Fruit fly (Drosophila melanogaster) whole organism, embryonic: ENCODE measurements around the gene gro.
A peak's percentile ranks its signal among the peaks of the same experiment; 100 is the strongest.

Source experiments
- ATbp ChIP-seq: fragments of 200-800 bp; sonication (Bioruptor generic); optimal IDR thresholded peaks from 2 replicates; lab custom pipeline; 2017; ENCODE audit warnings: missing biosample characterization, mild to moderate bottlenecking, missing genetic modification characterization, missing genetic modification reagents
- BEAF-32 ChIP-seq: fragments of 200-800 bp; sonication (Bioruptor generic); optimal IDR thresholded peaks from 3 replicates; lab custom pipeline; 2017; ENCODE audit warnings: missing biosample characterization, missing genetic modification characterization, mild to moderate bottlenecking, moderate library complexity, missing genetic modification reagents
- Bdp1 ChIP-seq: fragments of 200-800 bp; sonication (Bioruptor generic); optimal IDR thresholded peaks from 3 replicates; lab custom pipeline; 2016; ENCODE audit warnings: missing biosample characterization, missing genetic modification characterization
- CG10147 ChIP-seq: fragments of 200-800 bp; sonication (Bioruptor generic); optimal IDR thresholded peaks from 2 replicates; lab custom pipeline; 2019; ENCODE audit warnings: missing biosample characterization, mild to moderate bottlenecking, missing genetic modification characterization, moderate library complexity
- CG10462 ChIP-seq: fragments of 200-800 bp; sonication (Bioruptor generic); optimal IDR thresholded peaks from 2 replicates; lab custom pipeline; 2016; ENCODE audit warnings: missing biosample characterization, missing genetic modification characterization
- CG10979 ChIP-seq: fragments of 200-800 bp; sonication (Bioruptor generic); optimal IDR thresholded peaks from 2 replicates; lab custom pipeline; 2018; ENCODE audit warnings: missing biosample characterization, mild to moderate bottlenecking, missing genetic modification characterization, moderate library complexity
- CG11456 ChIP-seq: fragments of 200-800 bp; sonication (Bioruptor generic); IDR thresholded peaks from 3 replicates; pipeline ENCODE4 v1.3.6; 2022; ENCODE audit warnings: missing biosample characterization, missing genetic modification characterization
- CG12155 ChIP-seq: fragments of 200-800 bp; sonication (Bioruptor generic); optimal IDR thresholded peaks from 3 replicates; lab custom pipeline; 2016; ENCODE audit warnings: missing biosample characterization, missing genetic modification characterization
- CG17328 ChIP-seq: fragments of 200-800 bp; sonication (Bioruptor generic); IDR thresholded peaks from 2 replicates; pipeline ENCODE4 v1.3.6; 2022; ENCODE audit warnings: missing biosample characterization, missing genetic modification characterization
- CG17359 ChIP-seq: fragments of 200-800 bp; sonication (Bioruptor generic); optimal IDR thresholded peaks from 3 replicates; lab custom pipeline; 2018; ENCODE audit warnings: missing biosample characterization, mild to moderate bottlenecking, missing genetic modification characterization, moderate library complexity
- CG17385 ChIP-seq: fragments of 200-800 bp; sonication (Bioruptor generic); optimal IDR thresholded peaks from 3 replicates; lab custom pipeline; 2018; ENCODE audit warnings: missing biosample characterization, mild to moderate bottlenecking, missing genetic modification characterization
- CG2875 ChIP-seq: fragments of 200-800 bp; sonication (Bioruptor generic); optimal IDR thresholded peaks from 2 replicates; lab custom pipeline; 2017; ENCODE audit warnings: missing biosample characterization, mild to moderate bottlenecking, missing genetic modification characterization, missing genetic modification reagents
- CG34376 ChIP-seq: fragments of 200-800 bp; sonication (Bioruptor generic); optimal IDR thresholded peaks from 2 replicates; lab custom pipeline; 2018; ENCODE audit warnings: missing biosample characterization, mild to moderate bottlenecking, missing genetic modification characterization
- CG4854 ChIP-seq: fragments of 200-800 bp; sonication (Bioruptor generic); optimal IDR thresholded peaks from 2 replicates; lab custom pipeline; 2016; ENCODE audit warnings: missing biosample characterization, missing genetic modification characterization, inconsistent platforms
- CG6765 ChIP-seq: fragments of 200-800 bp; sonication (Bioruptor generic); optimal IDR thresholded peaks from 3 replicates; lab custom pipeline; 2017; ENCODE audit warnings: missing biosample characterization, mild to moderate bottlenecking, missing genetic modification characterization
- CG6813 ChIP-seq: fragments of 200-800 bp; sonication (Bioruptor generic); optimal IDR thresholded peaks from 2 replicates; lab custom pipeline; 2017; ENCODE audit warnings: missing biosample characterization, missing genetic modification characterization, mild to moderate bottlenecking, moderate library complexity, missing genetic modification reagents
- CG6854 ChIP-seq: fragments of 200-800 bp; sonication (Bioruptor generic); optimal IDR thresholded peaks from 3 replicates; lab custom pipeline; 2017; ENCODE audit warnings: missing biosample characterization, mild to moderate bottlenecking, missing genetic modification characterization
- CG7271 ChIP-seq: fragments of 200-800 bp; sonication (Bioruptor generic); optimal IDR thresholded peaks from 2 replicates; lab custom pipeline; 2018; ENCODE audit warnings: missing biosample characterization, mild to moderate bottlenecking, missing genetic modification characterization, moderate library complexity
- CG7372 ChIP-seq: fragments of 200-800 bp; sonication (Bioruptor generic); IDR thresholded peaks from 2 replicates; pipeline ENCODE4 v1.3.6; 2022; ENCODE audit warnings: missing biosample characterization, missing genetic modification characterization
- CG7963 ChIP-seq: fragments of 200-800 bp; sonication (Bioruptor generic); IDR thresholded peaks from 3 replicates; pipeline ENCODE4 v1.3.6; 2022; ENCODE audit warnings: missing biosample characterization, missing genetic modification characterization; ENCODE audit not compliant: partially characterized antibody
- CG9437 ChIP-seq: fragments of 200-800 bp; sonication (Bioruptor generic); optimal IDR thresholded peaks from 2 replicates; lab custom pipeline; 2018; ENCODE audit warnings: missing biosample characterization, mild to moderate bottlenecking, missing genetic modification characterization
- CoRest ChIP-seq: fragments of 200-800 bp; sonication (Bioruptor generic); optimal IDR thresholded peaks from 3 replicates; lab custom pipeline; 2018; ENCODE audit warnings: missing biosample characterization, mild to moderate bottlenecking, missing genetic modification characterization, moderate library complexity
- Ets97D ChIP-seq: fragments of 200-800 bp; sonication (Bioruptor generic); optimal IDR thresholded peaks from 3 replicates; lab custom pipeline; 2016; ENCODE audit warnings: missing biosample characterization, missing genetic modification characterization
- Gug ChIP-seq: fragments of 200-800 bp; sonication (Bioruptor generic); IDR thresholded peaks from 4 replicates; pipeline ENCODE4 v1.3.6; 2022; ENCODE audit warnings: missing biosample characterization, missing genetic modification characterization
- Hmx ChIP-seq: fragments of 200-800 bp; sonication (Bioruptor generic); optimal IDR thresholded peaks from 2 replicates; lab custom pipeline; 2016; ENCODE audit warnings: missing biosample characterization, missing genetic modification characterization
- MESR4 ChIP-seq: fragments of 200-800 bp; sonication (Bioruptor generic); optimal IDR thresholded peaks from 2 replicates; lab custom pipeline; 2018; ENCODE audit warnings: missing biosample characterization, mild to moderate bottlenecking, missing genetic modification characterization, moderate library complexity
- Mes4 ChIP-seq: fragments of 200-800 bp; sonication (Bioruptor generic); optimal IDR thresholded peaks from 2 replicates; lab custom pipeline; 2016; ENCODE audit warnings: missing biosample characterization, missing genetic modification characterization
- Mrtf ChIP-seq: fragments of 200-800 bp; sonication (Bioruptor generic); IDR thresholded peaks from 3 replicates; pipeline ENCODE4 v1.3.6; 2022; ENCODE audit warnings: missing biosample characterization, missing genetic modification characterization
- NC2β ChIP-seq: fragments of 200-800 bp; sonication (Bioruptor generic); optimal IDR thresholded peaks from 2 replicates; lab custom pipeline; 2016; ENCODE audit warnings: missing biosample characterization, missing genetic modification characterization
- Opbp ChIP-seq: fragments of 200-800 bp; sonication (Bioruptor generic); IDR thresholded peaks from 3 replicates; pipeline ENCODE4 v1.3.6; 2022; ENCODE audit warnings: missing biosample characterization, missing genetic modification characterization; ENCODE audit not compliant: partially characterized antibody
- Optix ChIP-seq: fragments of 200-800 bp; sonication (Bioruptor generic); IDR thresholded peaks from 3 replicates; pipeline ENCODE4 v1.3.6; 2022; ENCODE audit warnings: missing biosample characterization, missing genetic modification characterization
- Trl ChIP-seq, 3 experiments: fragments of >200 bp in 2 of 3; fragments of 200-800 bp in 1 of 3; sonication (Bioruptor generic) in 1 of 3; optimal IDR thresholded peaks; 2 replicates in 1 of 3; 3 replicates in 2 of 3; lab custom pipeline; 2016 to 2017; ENCODE audit warnings: missing biosample characterization in 1 of 3, missing genetic modification characterization in 1 of 3
- Vsx1 ChIP-seq: fragments of 200-800 bp; sonication (Bioruptor generic); optimal IDR thresholded peaks from 2 replicates; lab custom pipeline; 2017; ENCODE audit warnings: missing biosample characterization, mild to moderate bottlenecking, missing genetic modification characterization, missing genetic modification reagents
- aop ChIP-seq: fragments of 200-800 bp; sonication (Bioruptor generic); IDR thresholded peaks from 2 replicates; pipeline ENCODE4 v1.3.6; 2022; ENCODE audit warnings: missing biosample characterization, missing genetic modification characterization
- crp ChIP-seq, 2 experiments: fragments of 200-800 bp; sonication (Bioruptor generic); optimal IDR thresholded peaks; 2 replicates in 1 of 2; 3 replicates in 1 of 2; lab custom pipeline; 2017; ENCODE audit warnings: missing biosample characterization in 2 of 2, missing genetic modification characterization in 2 of 2, mild to moderate bottlenecking in 1 of 2, moderate library complexity in 1 of 2
- cwo ChIP-seq: fragments of 200-800 bp; sonication (Bioruptor generic); optimal IDR thresholded peaks from 3 replicates; lab custom pipeline; 2017; ENCODE audit warnings: missing biosample characterization, missing genetic modification characterization, mild to moderate bottlenecking, moderate library complexity, missing genetic modification reagents
- h ChIP-seq: fragments of >200 bp; optimal IDR thresholded peaks from 2 replicates; lab custom pipeline; 2017
- lbe ChIP-seq: fragments of 200-800 bp; sonication (Bioruptor generic); optimal IDR thresholded peaks from 2 replicates; lab custom pipeline; 2016; ENCODE audit warnings: missing biosample characterization, mild to moderate bottlenecking, missing genetic modification characterization
- nau ChIP-seq: fragments of 200-800 bp; sonication (Bioruptor generic); optimal IDR thresholded peaks from 3 replicates; lab custom pipeline; 2017; ENCODE audit warnings: missing biosample characterization, mild to moderate bottlenecking, missing genetic modification characterization, missing genetic modification reagents
- nmo ChIP-seq: fragments of 200-800 bp; sonication (Bioruptor generic); optimal IDR thresholded peaks from 2 replicates; lab custom pipeline; 2018; ENCODE audit warnings: missing biosample characterization, mild to moderate bottlenecking, missing genetic modification characterization, moderate library complexity
- nom ChIP-seq: fragments of 200-800 bp; sonication (Bioruptor generic); optimal IDR thresholded peaks from 2 replicates; lab custom pipeline; 2017; ENCODE audit warnings: missing biosample characterization, missing genetic modification characterization, mild to moderate bottlenecking, moderate library complexity, missing genetic modification reagents
- otp ChIP-seq: fragments of 200-800 bp; sonication (Bioruptor generic); IDR thresholded peaks from 3 replicates; pipeline ENCODE4, ENCODE4 v1.3.6; 2022; ENCODE audit warnings: missing biosample characterization, missing genetic modification characterization
- row ChIP-seq: fragments of 200-800 bp; sonication (Bioruptor generic); IDR thresholded peaks from 3 replicates; pipeline ENCODE4 v1.3.6; 2022; ENCODE audit warnings: missing biosample characterization, missing genetic modification characterization
- sim ChIP-seq: fragments of 200-800 bp; sonication (Bioruptor generic); IDR thresholded peaks from 2 replicates; pipeline ENCODE4 v1.3.6; 2022; ENCODE audit warnings: missing biosample characterization, missing genetic modification characterization
- tgo ChIP-seq: fragments of 200-800 bp; sonication (Bioruptor generic); IDR thresholded peaks from 3 replicates; pipeline ENCODE4 v1.3.6; 2022; ENCODE audit warnings: missing biosample characterization, missing genetic modification characterization
- tio ChIP-seq: fragments of 200-800 bp; sonication (Bioruptor generic); optimal IDR thresholded peaks from 2 replicates; lab custom pipeline; 2017; ENCODE audit warnings: missing biosample characterization, missing genetic modification characterization, inconsistent platforms
- trem ChIP-seq: fragments of 200-800 bp; optimal IDR thresholded peaks from 3 replicates; lab custom pipeline; 2019; ENCODE audit warnings: missing biosample characterization, mild to moderate bottlenecking, missing genetic modification characterization, moderate library complexity
- zen2 ChIP-seq: fragments of 200-800 bp; sonication (Bioruptor generic); IDR thresholded peaks from 3 replicates; pipeline ENCODE4 v1.3.6; 2022; ENCODE audit warnings: missing biosample characterization, missing genetic modification characterization; ENCODE audit not compliant: partially characterized antibody

gro gene

DNA sequence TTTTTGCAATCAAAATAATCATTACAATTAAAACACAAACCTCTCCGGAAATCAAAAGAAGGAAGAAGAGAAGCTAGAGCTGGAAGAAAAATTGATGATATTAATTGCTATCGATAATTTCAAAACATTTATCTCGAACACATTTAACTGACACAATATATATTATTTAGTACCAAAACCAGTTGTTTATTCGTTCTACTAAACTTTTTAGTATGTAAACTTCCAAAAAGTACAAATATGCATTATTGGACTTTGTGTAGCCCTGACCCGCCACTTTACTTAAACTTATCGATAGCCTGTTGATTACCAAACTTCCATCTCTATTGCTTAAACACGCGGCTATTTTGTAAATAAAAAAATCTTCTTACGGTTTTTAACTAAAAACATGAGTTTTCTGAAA lies 17.7 kb downstream of the gro start, which contains the start of the genes RpL34a and Trmt61 (continued):
- TF ChIP-seq CG17328 (GFP tag; lab: Robert Waterston, UW) (peak; percentile 86), CG7372 (GFP tag; lab: Robert Waterston, UW) (peak; percentile 66), Ets97D (GFP tag; lab: Kevin White, UChicago) (peak; percentile 99), Mes4 (peak; percentile 88), Gug (GFP tag; lab: Robert Waterston, UW) (no peak), Optix (GFP tag; lab: Robert Waterston, UW) (no peak), crp (GFP tag; optimal IDR thresholded peaks at IDR 0.05; lab: Kevin White, UChicago) (peak in 1 of 2 experiments; percentile 64), ATbp (GFP tag; lab: Kevin White, UChicago) (peak; percentile 86), CG10979 (peak; percentile 83), lbe (GFP tag; lab: Kevin White, UChicago) (peak; percentile 73), nom (GFP tag; lab: Kevin White, UChicago) (peak; percentile 79), CG6765 (peak; percentile 96), Bdp1 (GFP tag; lab: Kevin White, UChicago) (peak; percentile 40), CG9437 (GFP tag; lab: Kevin White, UChicago) (peak; percentile 86), Vsx1 (GFP tag; lab: Kevin White, UChicago) (peak; percentile 93), nau (GFP tag; lab: Kevin White, UChicago) (peak; percentile 95), NC2β (GFP tag; lab: Kevin White, UChicago) (peak; percentile 92), tgo (GFP tag; lab: Robert Waterston, UW) (peak; percentile 64; the same call in 2 of the 3 replicates), Trl (optimal IDR thresholded peaks at IDR 0.05; lab: Kevin White, UChicago) (no peak), Trl (GFP tag; optimal IDR thresholded peaks at IDR 0.05; lab: Kevin White, UChicago) (peak; percentile 83), h (no peak), Mrtf (0 out of 3 replicates have a peak, but pooled peaks have one; percentile 12), CG10462 (GFP tag; lab: Kevin White, UChicago) (peak; percentile 74), trem (peak; percentile 94), CG17385 (peak; percentile 99), Hmx (peak; percentile 56), CG6813 (GFP tag; lab: Kevin White, UChicago) (peak; percentile 91), row (peak; percentile 79), CG10147 (peak; percentile 92), aop (GFP tag; lab: Robert Waterston, UW) (0 out of 2 replicates have a peak, but pooled peaks have one; percentile 30), CG12155 (GFP tag; lab: Kevin White, UChicago) (peak; percentile 75), CG4854 (peak; percentile 76), CG17359 (tag; lab: Kevin White, UChicago) (peak; percentile 84), CG34376 (GFP tag; lab: Kevin White, UChicago) (peak; percentile 97), CoRest (tag; lab: Kevin White, UChicago) (peak; percentile 85), CG11456 (peak; percentile 61; the same call in 1 of the 3 replicates), CG6854 (GFP tag; lab: Kevin White, UChicago) (peak; percentile 86), tio (GFP tag; lab: Kevin White, UChicago) (no peak), MESR4 (GFP tag; lab: Kevin White, UChicago) (no peak), nmo (GFP tag; lab: Kevin White, UChicago) (peak; percentile 92), Opbp (peak; percentile 64; the same call in 2 of the 3 replicates), CG7271 (tag; lab: Kevin White, UChicago) (peak; percentile 96), CG7963 (GFP tag; lab: Robert Waterston, UW) (peak; percentile 57; the same call in 2 of the 3 replicates), zen2 (GFP tag; lab: Robert Waterston, UW) (peak; percentile 54; the same call in 1 of the 3 replicates), cwo (GFP tag; lab: Kevin White, UChicago) (peak; percentile 63), BEAF-32 (peak; percentile 94), sim (peak; percentile 65; the same call in 1 of the 2 replicates), CG2875 (peak; percentile 76), otp (GFP tag; lab: Robert Waterston, UW) (peak; percentile 61; the same call in 2 of the 3 replicates)
